Worm (Caenorhabditis elegans): Measurements from ENCODE around the gene Y53F4B.25.

Gene Y53F4B.25

ce11 chrII:15193961-15194360 is 58.0 kb downstream of the Y53F4B.25 start:
- TF ChIP-seq cog-1 (tag; optimal IDR thresholded peaks at IDR 0.05) = no peak
